Fruit fly (Drosophila melanogaster): Measurements from ENCODE around the gene Nmdmc.

Nmdmc gene

dm6 chr3R:9006129-9006528 is 44.2 kb downstream of the Nmdmc start, which contains the start of the genes Prosbeta3 and Iru:
Gene Prosbeta3 (minus strand): TSS chr3R:9006226.
Gene Iru (plus strand): TSS chr3R:9006456.
- TF ChIP-seq Dll (optimal IDR thresholded peaks at IDR 0.05): no peak
- TF ChIP-seq psq (optimal IDR thresholded peaks at IDR 0.05): no peak
- TF ChIP-seq CG8478 (optimal IDR thresholded peaks at IDR 0.05): no peak
- no peak for TF ChIP-seq EcR (GFP tag; optimal IDR thresholded peaks at IDR 0.05)
- no peak for TF ChIP-seq usp (GFP tag; optimal IDR thresholded peaks at IDR 0.05)
- no peak for TF ChIP-seq pan (optimal IDR thresholded peaks at IDR 0.05)

- TF ChIP-seq usp (GFP tag; optimal IDR thresholded peaks at IDR 0.05) (no peak), pan (optimal IDR thresholded peaks at IDR 0.05) (no peak), CG8478 (optimal IDR thresholded peaks at IDR 0.05) (no peak), psq (optimal IDR thresholded peaks at IDR 0.05) (no peak), EcR (GFP tag; optimal IDR thresholded peaks at IDR 0.05) (no peak), Dll (optimal IDR thresholded peaks at IDR 0.05) (no peak)
Observed at dm6 chr3R:9003600-9004223, 46.6 kb downstream of the Nmdmc start, which contains the start of the genes CG31100 and CG11980. Gene CG31100 (minus strand): TSS chr3R:9003650. Gene CG11980 (plus strand): TSS chr3R:9004017.

- TF ChIP-seq Dll (optimal IDR thresholded peaks at IDR 0.05) (no peak), pan (optimal IDR thresholded peaks at IDR 0.05) (no peak), usp (GFP tag; optimal IDR thresholded peaks at IDR 0.05) (no peak), psq (optimal IDR thresholded peaks at IDR 0.05) (no peak), CG8478 (optimal IDR thresholded peaks at IDR 0.05) (no peak), EcR (GFP tag; optimal IDR thresholded peaks at IDR 0.05) (no peak)
Observed at dm6 chr3R:9002542-9002941, 47.8 kb downstream of the Nmdmc start.

- TF ChIP-seq psq (optimal IDR thresholded peaks at IDR 0.05): no peak
- TF ChIP-seq EcR (GFP tag; optimal IDR thresholded peaks at IDR 0.05): no peak
- no peak for TF ChIP-seq Dll (optimal IDR thresholded peaks at IDR 0.05)
- TF ChIP-seq CG8478 (optimal IDR thresholded peaks at IDR 0.05): no peak
- no peak for TF ChIP-seq pan (optimal IDR thresholded peaks at IDR 0.05)
- no peak for TF ChIP-seq usp (GFP tag; optimal IDR thresholded peaks at IDR 0.05)
Observed at dm6 chr3R:9001720-9002240, 48.6 kb downstream of the Nmdmc start.

dm6 chr3R:8998243-8998642 is 52.1 kb downstream of the Nmdmc start:
- TF ChIP-seq usp (GFP tag; optimal IDR thresholded peaks at IDR 0.05) (no peak), pan (optimal IDR thresholded peaks at IDR 0.05) (no peak), CG8478 (optimal IDR thresholded peaks at IDR 0.05) (no peak), EcR (GFP tag; optimal IDR thresholded peaks at IDR 0.05) (no peak), psq (optimal IDR thresholded peaks at IDR 0.05) (no peak), Dll (optimal IDR thresholded peaks at IDR 0.05) (no peak)

dm6 chr3R:8997397-8997796 is 53.0 kb downstream of the Nmdmc start, which contains the start of gene CG11977:
Gene CG11977 (plus strand): TSS chr3R:8997697.
- TF ChIP-seq CG8478 (optimal IDR thresholded peaks at IDR 0.05) (no peak), psq (optimal IDR thresholded peaks at IDR 0.05) (no peak), Dll (optimal IDR thresholded peaks at IDR 0.05) (no peak), pan (optimal IDR thresholded peaks at IDR 0.05) (no peak), EcR (GFP tag; optimal IDR thresholded peaks at IDR 0.05) (no peak)

- TF ChIP-seq pan (optimal IDR thresholded peaks at IDR 0.05): no peak
- TF ChIP-seq usp (GFP tag; optimal IDR thresholded peaks at IDR 0.05): no peak
- no peak for TF ChIP-seq CG8478 (optimal IDR thresholded peaks at IDR 0.05)
- no peak for TF ChIP-seq EcR (GFP tag; optimal IDR thresholded peaks at IDR 0.05)
- TF ChIP-seq Dll (optimal IDR thresholded peaks at IDR 0.05): no peak
- TF ChIP-seq psq (optimal IDR thresholded peaks at IDR 0.05): no peak
Observed at dm6 chr3R:8992928-8993579, 57.3 kb downstream of the Nmdmc start, which contains the start of gene CG11975. Gene CG11975 (plus strand): TSS chr3R:8993253.

All from whole organism.